Worm (Caenorhabditis elegans): ENCODE results near the gene R07E3.7.

ce11 chrX:10304178-10304577, 51.4 kb downstream of the R07E3.7 start, which contains the start of gene fipr-21:
- TF ChIP-seq nhr-232 (tag; optimal IDR thresholded peaks at IDR 0.05), result no peak
- TF ChIP-seq ama-1 (optimal IDR thresholded peaks at IDR 0.05), result no peak
- TF ChIP-seq mec-3 (tag; optimal IDR thresholded peaks at IDR 0.05; ENCODE audit: borderline replicate concordance), result no peak
- no peak for TF ChIP-seq T23F11.4 (GFP tag; optimal IDR thresholded peaks at IDR 0.05)
- no peak for TF ChIP-seq fax-1 (tag; optimal IDR thresholded peaks at IDR 0.05)
- no peak for TF ChIP-seq elt-2 (tag; optimal IDR thresholded peaks at IDR 0.05)
- TF ChIP-seq npax-4 (tag; optimal IDR thresholded peaks at IDR 0.05), result no peak
- TF ChIP-seq odd-2 (tag; optimal IDR thresholded peaks at IDR 0.05), result no peak
- TF ChIP-seq pqm-1 (tag; optimal IDR thresholded peaks at IDR 0.05), result no peak
- TF ChIP-seq lin-11 (tag; optimal IDR thresholded peaks at IDR 0.05), result no peak
- no peak for TF ChIP-seq tbx-2 (tag; optimal IDR thresholded peaks at IDR 0.05)
- TF ChIP-seq che-1 (tag; optimal IDR thresholded peaks at IDR 0.05), result no peak
- TF ChIP-seq ceh-9 (tag; optimal IDR thresholded peaks at IDR 0.05), result no peak
